Fruit fly (Drosophila melanogaster) whole organism, prepupa: ENCODE measurements around the gene Snm1.

Source experiments
- Blimp-1 ChIP-seq: fragments of 200-800 bp; sonication (Bioruptor generic); optimal IDR thresholded peaks from 3 replicates; lab custom pipeline; 2017; ENCODE audit warnings: missing biosample characterization, missing genetic modification characterization, mild to moderate bottlenecking, moderate library complexity, missing genetic modification reagents
- CG10631 ChIP-seq: fragments of 200-800 bp; sonication (Bioruptor generic); optimal IDR thresholded peaks from 2 replicates; lab custom pipeline; 2016; ENCODE audit warnings: missing biosample characterization, missing genetic modification characterization
- CG10669 ChIP-seq: fragments of 200-800 bp; sonication (Bioruptor generic); optimal IDR thresholded peaks from 3 replicates; lab custom pipeline; 2018; ENCODE audit warnings: missing biosample characterization, mild to moderate bottlenecking, missing genetic modification characterization, moderate library complexity
- CG11294 ChIP-seq: fragments of 200-800 bp; sonication (Bioruptor generic); IDR thresholded peaks from 2 replicates; pipeline ENCODE4 v1.3.6; 2022; ENCODE audit warnings: missing biosample characterization, missing genetic modification characterization
- CG11762 ChIP-seq: fragments of 200-800 bp; sonication (Bioruptor generic); optimal IDR thresholded peaks from 3 replicates; lab custom pipeline; 2016; ENCODE audit warnings: missing biosample characterization, missing genetic modification characterization; ENCODE audit not compliant: insufficient read depth
- CG11902 ChIP-seq: fragments of 200-800 bp; sonication (Bioruptor generic); optimal IDR thresholded peaks from 3 replicates; lab custom pipeline; 2016; ENCODE audit warnings: missing biosample characterization, missing genetic modification characterization
- CG15336 ChIP-seq: fragments of 200-800 bp; sonication (Bioruptor generic); IDR thresholded peaks from 2 replicates; pipeline ENCODE4 v1.3.6; 2022; ENCODE audit warnings: missing biosample characterization, missing genetic modification characterization
- CG1621 ChIP-seq: fragments of 200-800 bp; sonication (Bioruptor generic); optimal IDR thresholded peaks from 3 replicates; lab custom pipeline; 2018; ENCODE audit warnings: missing biosample characterization, mild to moderate bottlenecking, missing genetic modification characterization
- CG16779 ChIP-seq: fragments of 200-800 bp; sonication (Bioruptor generic); optimal IDR thresholded peaks from 3 replicates; lab custom pipeline; 2017; ENCODE audit warnings: missing biosample characterization, mild to moderate bottlenecking, missing genetic modification characterization
- CG31627 ChIP-seq: fragments of 200-800 bp; sonication (Bioruptor generic); optimal IDR thresholded peaks from 3 replicates; lab custom pipeline; 2016; ENCODE audit warnings: missing biosample characterization, missing genetic modification characterization
- CG34406 ChIP-seq: fragments of 200-800 bp; sonication (Bioruptor generic); optimal IDR thresholded peaks from 3 replicates; lab custom pipeline; 2016; ENCODE audit warnings: missing biosample characterization, missing genetic modification characterization
- CG4318 ChIP-seq: fragments of 200-800 bp; sonication (Bioruptor generic); optimal IDR thresholded peaks from 3 replicates; lab custom pipeline; 2017; ENCODE audit warnings: missing biosample characterization, mild to moderate bottlenecking, missing genetic modification characterization
- CG6163 ChIP-seq: fragments of 200-800 bp; sonication (Bioruptor generic); IDR thresholded peaks from 3 replicates; pipeline ENCODE4 v1.3.6; 2022; ENCODE audit warnings: missing biosample characterization, missing genetic modification characterization
- CG6792 ChIP-seq: fragments of 200-800 bp; sonication (Bioruptor generic); optimal IDR thresholded peaks from 3 replicates; lab custom pipeline; 2016; ENCODE audit warnings: missing biosample characterization, missing genetic modification characterization
- CG6808 ChIP-seq: fragments of 200-800 bp; sonication (Bioruptor generic); optimal IDR thresholded peaks from 3 replicates; lab custom pipeline; 2017; ENCODE audit warnings: missing biosample characterization, missing genetic modification characterization, mild to moderate bottlenecking, moderate library complexity, missing genetic modification reagents
- CG8119 ChIP-seq: fragments of 200-800 bp; sonication (Bioruptor generic); IDR thresholded peaks from 3 replicates; pipeline ENCODE4 v1.3.6; 2022; ENCODE audit warnings: missing biosample characterization, missing genetic modification characterization
- Eip75B ChIP-seq: fragments of 200-800 bp; sonication (Bioruptor generic); optimal IDR thresholded peaks from 3 replicates; lab custom pipeline; 2016; ENCODE audit warnings: missing biosample characterization, missing genetic modification characterization
- Eip78C ChIP-seq: fragments of 200-800 bp; sonication (Bioruptor generic); peaks from one replicate; lab custom pipeline; 2016; ENCODE audit warnings: missing biosample characterization, missing genetic modification characterization
- Eip93F ChIP-seq: fragments of 200-800 bp; sonication (Bioruptor generic); optimal IDR thresholded peaks from 2 replicates; lab custom pipeline; 2016; ENCODE audit warnings: missing biosample characterization, mild to moderate bottlenecking, missing genetic modification characterization
- Ets21C ChIP-seq: fragments of 200-800 bp; sonication (Bioruptor generic); optimal IDR thresholded peaks from 3 replicates; lab custom pipeline; 2016; ENCODE audit warnings: missing biosample characterization, missing genetic modification characterization
- Ets96B ChIP-seq: fragments of 200-800 bp; optimal IDR thresholded peaks from 2 replicates; lab custom pipeline; 2019; ENCODE audit warnings: missing biosample characterization, mild to moderate bottlenecking, missing genetic modification characterization, moderate library complexity
- Gug ChIP-seq: fragments of 200-800 bp; sonication (Bioruptor generic); IDR thresholded peaks from 2 replicates; pipeline ENCODE4 v1.3.6; 2022; ENCODE audit warnings: missing biosample characterization, missing genetic modification characterization
- Hr39 ChIP-seq: fragments of 200-800 bp; sonication (Bioruptor generic); optimal IDR thresholded peaks from 2 replicates; lab custom pipeline; 2016; ENCODE audit warnings: missing biosample characterization, missing genetic modification characterization
- Hr4 ChIP-seq: fragments of 200-800 bp; sonication (Bioruptor generic); optimal IDR thresholded peaks from 3 replicates; lab custom pipeline; 2016; ENCODE audit warnings: missing biosample characterization, missing genetic modification characterization
- Lpt ChIP-seq: fragments of 200-800 bp; sonication (Bioruptor generic); optimal IDR thresholded peaks from 3 replicates; lab custom pipeline; 2016; ENCODE audit warnings: missing biosample characterization, missing genetic modification characterization
- Met ChIP-seq: fragments of 200-800 bp; sonication (Bioruptor generic); optimal IDR thresholded peaks from 3 replicates; lab custom pipeline; 2016; ENCODE audit warnings: missing biosample characterization, missing genetic modification characterization
- OdsH ChIP-seq: fragments of 200-800 bp; sonication (Bioruptor generic); optimal IDR thresholded peaks from 3 replicates; lab custom pipeline; 2016; ENCODE audit warnings: missing biosample characterization, missing genetic modification characterization
- Smox ChIP-seq: fragments of 200-800 bp; sonication (Bioruptor generic); optimal IDR thresholded peaks from 3 replicates; lab custom pipeline; 2016; ENCODE audit warnings: missing biosample characterization, missing genetic modification characterization
- achi ChIP-seq: fragments of 200-800 bp; sonication (Bioruptor generic); optimal IDR thresholded peaks from 3 replicates; lab custom pipeline; 2016; ENCODE audit warnings: missing biosample characterization, missing genetic modification characterization
- dac ChIP-seq: fragments of 200-800 bp; sonication (Bioruptor generic); optimal IDR thresholded peaks from 2 replicates; lab custom pipeline; 2017; ENCODE audit warnings: missing biosample characterization, mild to moderate bottlenecking, missing genetic modification characterization
- dsx ChIP-seq: fragments of 200-800 bp; optimal IDR thresholded peaks from 3 replicates; lab custom pipeline; 2019; ENCODE audit warnings: missing biosample characterization, mild to moderate bottlenecking, missing genetic modification characterization, moderate library complexity; ENCODE audit not compliant: poor library complexity, severe bottlenecking
- eg ChIP-seq: fragments of 200-800 bp; sonication (Bioruptor generic); IDR thresholded peaks from 3 replicates; pipeline ENCODE4 v1.3.6; 2022; ENCODE audit warnings: missing biosample characterization, missing genetic modification characterization
- esn ChIP-seq: fragments of 200-800 bp; sonication (Bioruptor generic); optimal IDR thresholded peaks from 2 replicates; lab custom pipeline; 2016; ENCODE audit warnings: missing biosample characterization, mild to moderate bottlenecking, missing genetic modification characterization, moderate library complexity
- fd85E ChIP-seq: fragments of 200-800 bp; sonication (Bioruptor generic); optimal IDR thresholded peaks from 3 replicates; lab custom pipeline; 2016; ENCODE audit warnings: missing biosample characterization, missing genetic modification characterization
- fkh ChIP-seq: fragments of 200-800 bp; sonication (Bioruptor generic); optimal IDR thresholded peaks from 3 replicates; lab custom pipeline; 2017; ENCODE audit warnings: missing biosample characterization, mild to moderate bottlenecking, missing genetic modification characterization, moderate library complexity
- lz ChIP-seq: fragments of 200-800 bp; sonication (Bioruptor generic); optimal IDR thresholded peaks from 3 replicates; lab custom pipeline; 2016; ENCODE audit warnings: missing biosample characterization, missing genetic modification characterization
- net ChIP-seq: fragments of 200-800 bp; sonication (Bioruptor generic); optimal IDR thresholded peaks from 3 replicates; lab custom pipeline; 2016; ENCODE audit warnings: missing biosample characterization, missing genetic modification characterization
- salr ChIP-seq, 2 experiments: fragments of 200-800 bp; sonication (Bioruptor generic); optimal IDR thresholded peaks; 3 replicates each; lab custom pipeline; 2016 to 2018; ENCODE audit warnings: missing biosample characterization in 2 of 2, missing genetic modification characterization in 2 of 2, mild to moderate bottlenecking in 1 of 2
- spab ChIP-seq: fragments of 200-800 bp; sonication (Bioruptor generic); optimal IDR thresholded peaks from 2 replicates; lab custom pipeline; 2017; ENCODE audit warnings: missing biosample characterization, mild to moderate bottlenecking, missing genetic modification characterization, missing genetic modification reagents
- svp ChIP-seq: fragments of 200-800 bp; sonication (Bioruptor generic); peaks from one replicate; lab custom pipeline; 2016; ENCODE audit warnings: missing biosample characterization, missing genetic modification characterization
- topi ChIP-seq: fragments of 200-800 bp; sonication (Bioruptor generic); optimal IDR thresholded peaks from 3 replicates; lab custom pipeline; 2016; ENCODE audit warnings: missing biosample characterization, missing genetic modification characterization
- vri ChIP-seq: fragments of 200-800 bp; sonication (Bioruptor generic); optimal IDR thresholded peaks from 3 replicates; lab custom pipeline; 2016; ENCODE audit warnings: missing biosample characterization, mild to moderate bottlenecking, missing genetic modification characterization

Snm1 gene

dm6 chr3R:5554852-5555251, at the start of gene Snm1:
Snm1 (plus strand) TSS chr3R:5555084.
- no peak for TF ChIP-seq CG4318 (GFP tag; lab: Kevin White, UChicago)
- TF ChIP-seq OdsH (GFP tag; lab: Kevin White, UChicago), result no peak
- TF ChIP-seq CG11762 (GFP tag; lab: Kevin White, UChicago), result no peak

- TF ChIP-seq CG4318 (GFP tag; lab: Kevin White, UChicago) (no peak), spab (no peak), fd85E (no peak), Hr39 (GFP tag; lab: Kevin White, UChicago) (peak; percentile 36), Eip78C (GFP tag; lab: Kevin White, UChicago) (peak; percentile 57), lz (GFP tag; lab: Kevin White, UChicago) (peak; percentile 3), CG11902 (no peak), Ets96B (no peak), CG6808 (GFP tag; lab: Kevin White, UChicago) (no peak), esn (GFP tag; lab: Kevin White, UChicago) (peak; percentile 10), eg (GFP tag; lab: Robert Waterston, UW) (no peak), CG10631 (GFP tag; lab: Kevin White, UChicago) (no peak), Gug (GFP tag; lab: Robert Waterston, UW) (no peak), Smox (peak; percentile 15), OdsH (GFP tag; lab: Kevin White, UChicago) (no peak), CG31627 (GFP tag; lab: Kevin White, UChicago) (peak; percentile 12), salr (GFP tag; optimal IDR thresholded peaks at IDR 0.05; lab: Kevin White, UChicago) (no peak), CG15336 (GFP tag; lab: Robert Waterston, UW) (no peak), Blimp-1 (no peak), achi (GFP tag; lab: Kevin White, UChicago) (no peak), dac (no peak), Hr4 (GFP tag; lab: Kevin White, UChicago) (no peak), CG8119 (GFP tag; lab: Robert Waterston, UW) (no peak), Met (GFP tag; lab: Kevin White, UChicago) (peak; percentile 21), CG11762 (GFP tag; lab: Kevin White, UChicago) (no peak), CG6163 (GFP tag; lab: Robert Waterston, UW) (no peak), CG16779 (tag; lab: Kevin White, UChicago) (no peak), Eip75B (GFP tag; lab: Kevin White, UChicago) (no peak), net (GFP tag; lab: Kevin White, UChicago) (no peak), fkh (no peak), CG10669 (GFP tag; lab: Kevin White, UChicago) (no peak), Ets21C (GFP tag; lab: Kevin White, UChicago) (no peak), topi (GFP tag; lab: Kevin White, UChicago) (peak; percentile 10), svp (GFP tag; lab: Kevin White, UChicago) (peak; percentile 71), Eip93F (GFP tag; lab: Kevin White, UChicago) (no peak), CG1621 (tag; lab: Kevin White, UChicago) (no peak), vri (GFP tag; lab: Kevin White, UChicago) (no peak), CG11294 (no peak), CG34406 (no peak), CG6792 (GFP tag; lab: Kevin White, UChicago) (no peak)
- TF ChIP-seq, all 60 proteins: peak for 9
These were observed 40.1 kb upstream of the Snm1 start for dm6 chr3R:5514759-5515158.

DNA sequence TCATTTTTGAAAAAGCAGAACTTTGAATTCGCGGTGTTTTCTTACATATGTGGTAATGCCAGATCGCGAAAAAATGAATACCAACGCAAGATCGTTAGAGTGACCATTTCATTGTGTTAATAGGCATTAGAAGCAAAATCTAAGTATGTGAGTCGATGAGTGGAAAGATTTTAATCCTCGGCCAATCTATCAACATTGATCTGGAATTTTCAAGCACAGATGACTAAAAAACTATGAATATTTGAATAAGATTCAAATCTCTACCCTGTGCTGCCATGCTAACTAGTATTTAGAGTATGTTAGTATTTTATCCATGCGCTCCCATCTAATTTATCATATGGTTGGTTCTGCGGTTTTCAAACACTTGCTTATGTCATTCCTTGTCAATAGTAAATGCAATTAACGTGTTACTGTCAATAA, 38.3 kb upstream of the Snm1 start:
- no peak for TF ChIP-seq Smox
- peak; percentile 48 for TF ChIP-seq Eip78C (GFP tag; lab: Kevin White, UChicago)
- no peak for TF ChIP-seq topi (GFP tag; lab: Kevin White, UChicago)
- TF ChIP-seq Blimp-1, result no peak
- no peak for TF ChIP-seq Lpt
- TF ChIP-seq dsx (GFP tag; lab: Kevin White, UChicago), result no peak
- no peak for TF ChIP-seq esn (GFP tag; lab: Kevin White, UChicago)
- peak; percentile 7 for TF ChIP-seq fkh
- no peak for TF ChIP-seq CG11762 (GFP tag; lab: Kevin White, UChicago)
